Fruit fly (Drosophila melanogaster) whole organism, embryonic: ENCODE measurements around the gene Nf1.

ENCODE experiments used
- Atf-2 ChIP-seq: fragments of 200-800 bp; sonication (Bioruptor generic); optimal IDR thresholded peaks from 2 replicates; lab custom pipeline; 2016; ENCODE audit warnings: missing biosample characterization, missing genetic modification characterization
- B-H2 ChIP-seq: fragments of 200-800 bp; sonication (Bioruptor generic); optimal IDR thresholded peaks from 2 replicates; lab custom pipeline; 2018; ENCODE audit warnings: missing biosample characterization, mild to moderate bottlenecking, missing genetic modification characterization
- CG10565 ChIP-seq: fragments of 200-800 bp; sonication (Bioruptor generic); optimal IDR thresholded peaks from 3 replicates; lab custom pipeline; 2016; ENCODE audit warnings: missing biosample characterization, mild to moderate bottlenecking, missing genetic modification characterization
- CG11560 ChIP-seq: fragments of 200-800 bp; sonication (Bioruptor generic); IDR thresholded peaks from 3 replicates; pipeline ENCODE4 v1.3.6; 2022; ENCODE audit warnings: missing biosample characterization, missing genetic modification characterization
- CG13424 ChIP-seq: fragments of 200-800 bp; sonication (Bioruptor generic); optimal IDR thresholded peaks from 2 replicates; lab custom pipeline; 2019; ENCODE audit warnings: missing biosample characterization, mild to moderate bottlenecking, missing genetic modification characterization, moderate library complexity
- CG14710 ChIP-seq: fragments of 200-800 bp; sonication (Bioruptor generic); optimal IDR thresholded peaks from 3 replicates; lab custom pipeline; 2019; ENCODE audit warnings: missing biosample characterization, mild to moderate bottlenecking, missing genetic modification characterization, moderate library complexity
- CG17612 ChIP-seq: fragments of 200-800 bp; sonication (Bioruptor generic); IDR thresholded peaks from 2 replicates; pipeline ENCODE4 v1.3.6; 2022; ENCODE audit warnings: missing biosample characterization, missing genetic modification characterization
- CG17829 ChIP-seq: fragments of 200-800 bp; optimal IDR thresholded peaks from 2 replicates; lab custom pipeline; 2019; ENCODE audit warnings: missing biosample characterization, mild to moderate bottlenecking, missing genetic modification characterization, moderate library complexity
- CG2120 ChIP-seq: fragments of 200-800 bp; sonication (Bioruptor generic); optimal IDR thresholded peaks from 3 replicates; lab custom pipeline; 2016; ENCODE audit warnings: missing biosample characterization, missing genetic modification characterization
- CG2712 ChIP-seq: fragments of 200-800 bp; optimal IDR thresholded peaks from 3 replicates; lab custom pipeline; 2019; ENCODE audit warnings: missing biosample characterization, mild to moderate bottlenecking, missing genetic modification characterization, moderate library complexity
- CG2875 ChIP-seq: fragments of 200-800 bp; sonication (Bioruptor generic); optimal IDR thresholded peaks from 2 replicates; lab custom pipeline; 2017; ENCODE audit warnings: missing biosample characterization, mild to moderate bottlenecking, missing genetic modification characterization, missing genetic modification reagents
- CG30403 ChIP-seq: fragments of 200-800 bp; sonication (Bioruptor generic); optimal IDR thresholded peaks from 3 replicates; lab custom pipeline; 2016; ENCODE audit warnings: missing biosample characterization, missing genetic modification characterization
- CG34376 ChIP-seq: fragments of 200-800 bp; sonication (Bioruptor generic); optimal IDR thresholded peaks from 2 replicates; lab custom pipeline; 2018; ENCODE audit warnings: missing biosample characterization, mild to moderate bottlenecking, missing genetic modification characterization
- CG3847 ChIP-seq: fragments of 200-800 bp; sonication (Bioruptor generic); IDR thresholded peaks from 2 replicates; pipeline ENCODE4 v1.3.6; 2022; ENCODE audit warnings: missing biosample characterization, missing genetic modification characterization
- CG6813 ChIP-seq: fragments of 200-800 bp; sonication (Bioruptor generic); optimal IDR thresholded peaks from 2 replicates; lab custom pipeline; 2017; ENCODE audit warnings: missing biosample characterization, missing genetic modification characterization, mild to moderate bottlenecking, moderate library complexity, missing genetic modification reagents
- CG7839 ChIP-seq: fragments of 200-800 bp; sonication (Bioruptor generic); optimal IDR thresholded peaks from 3 replicates; lab custom pipeline; 2018; ENCODE audit warnings: missing biosample characterization, mild to moderate bottlenecking, missing genetic modification characterization, moderate library complexity
- CG8089 ChIP-seq: fragments of 200-800 bp; sonication (Bioruptor generic); optimal IDR thresholded peaks from 3 replicates; lab custom pipeline; 2016; ENCODE audit warnings: missing biosample characterization, missing genetic modification characterization
- CG8281 ChIP-seq: fragments of 200-800 bp; sonication (Bioruptor generic); optimal IDR thresholded peaks from 2 replicates; lab custom pipeline; 2018; ENCODE audit warnings: missing biosample characterization, mild to moderate bottlenecking, missing genetic modification characterization, moderate library complexity
- CG8924 ChIP-seq: fragments of 200-800 bp; optimal IDR thresholded peaks from 3 replicates; lab custom pipeline; 2019; ENCODE audit warnings: missing biosample characterization, mild to moderate bottlenecking, missing genetic modification characterization, moderate library complexity
- CG9609 ChIP-seq: fragments of 200-800 bp; sonication (Bioruptor generic); optimal IDR thresholded peaks from 3 replicates; lab custom pipeline; 2016; ENCODE audit warnings: missing biosample characterization, missing genetic modification characterization
- Camta ChIP-seq: fragments of 200-800 bp; sonication (Bioruptor generic); optimal IDR thresholded peaks from 2 replicates; lab custom pipeline; 2016; ENCODE audit warnings: missing biosample characterization, missing genetic modification characterization
- Chrac-16 ChIP-seq: fragments of 200-800 bp; sonication (Bioruptor generic); optimal IDR thresholded peaks from 3 replicates; lab custom pipeline; 2016; ENCODE audit warnings: missing biosample characterization, missing genetic modification characterization
- D19A ChIP-seq: fragments of 200-800 bp; optimal IDR thresholded peaks from 3 replicates; lab custom pipeline; 2019; ENCODE audit warnings: missing biosample characterization, mild to moderate bottlenecking, missing genetic modification characterization, moderate library complexity
- GATAe ChIP-seq: fragments of 200-800 bp; sonication (Bioruptor generic); conservative IDR thresholded peaks from 2 replicates; pipeline ENCODE4 v1.3.6; 2022; ENCODE audit warnings: missing biosample characterization, missing genetic modification characterization
- H15 ChIP-seq: fragments of 200-800 bp; sonication (Bioruptor generic); IDR thresholded peaks from 3 replicates; pipeline ENCODE4 v1.3.6; 2022; ENCODE audit warnings: missing biosample characterization, missing genetic modification characterization
- HLHmδ ChIP-seq: fragments of 200-800 bp; sonication (Bioruptor generic); optimal IDR thresholded peaks from 2 replicates; lab custom pipeline; 2018; ENCODE audit warnings: missing biosample characterization, mild to moderate bottlenecking, missing genetic modification characterization, moderate library complexity
- Hr51 ChIP-seq, 2 experiments: fragments of 200-800 bp; sonication (Bioruptor generic); optimal IDR thresholded peaks; 2 replicates in 1 of 2; 3 replicates in 1 of 2; lab custom pipeline; 2016 to 2018; ENCODE audit warnings: missing biosample characterization in 2 of 2, missing genetic modification characterization in 2 of 2, mild to moderate bottlenecking in 1 of 2, moderate library complexity in 1 of 2
- Mes4 ChIP-seq: fragments of 200-800 bp; sonication (Bioruptor generic); optimal IDR thresholded peaks from 2 replicates; lab custom pipeline; 2016; ENCODE audit warnings: missing biosample characterization, missing genetic modification characterization
- Neu2 ChIP-seq: fragments of 200-800 bp; sonication (Bioruptor generic); optimal IDR thresholded peaks from 3 replicates; lab custom pipeline; 2016; ENCODE audit warnings: missing biosample characterization, missing genetic modification characterization, borderline replicate concordance
- PHDP ChIP-seq: fragments of 200-800 bp; sonication (Bioruptor generic); optimal IDR thresholded peaks from 3 replicates; lab custom pipeline; 2018; ENCODE audit warnings: missing biosample characterization, mild to moderate bottlenecking, missing genetic modification characterization, moderate library complexity
- Six4 ChIP-seq: fragments of 200-800 bp; sonication (Bioruptor generic); optimal IDR thresholded peaks from 2 replicates; lab custom pipeline; 2016; ENCODE audit warnings: missing biosample characterization, missing genetic modification characterization
- Sry-β ChIP-seq: fragments of 200-800 bp; sonication (Bioruptor generic); optimal IDR thresholded peaks from 2 replicates; lab custom pipeline; 2018; ENCODE audit warnings: missing biosample characterization, mild to moderate bottlenecking, missing genetic modification characterization, moderate library complexity
- TFAM ChIP-seq: fragments of 200-800 bp; sonication (Bioruptor generic); optimal IDR thresholded peaks from 2 replicates; lab custom pipeline; 2017; ENCODE audit warnings: missing biosample characterization, missing genetic modification characterization, inconsistent platforms
- Xbp1 ChIP-seq: fragments of 200-800 bp; sonication (Bioruptor generic); optimal IDR thresholded peaks from 3 replicates; lab custom pipeline; 2016; ENCODE audit warnings: missing biosample characterization, mild to moderate bottlenecking, missing genetic modification characterization
- cas ChIP-seq: fragments of 200-800 bp; sonication (Bioruptor generic); IDR thresholded peaks from 2 replicates; pipeline ENCODE4 v1.3.6; 2022; ENCODE audit warnings: missing biosample characterization, missing genetic modification characterization
- chif ChIP-seq, 2 experiments: fragments of 200-800 bp; sonication (Bioruptor generic); optimal IDR thresholded peaks; 3 replicates each; lab custom pipeline; 2016; ENCODE audit warnings: missing biosample characterization in 2 of 2, missing genetic modification characterization in 2 of 2
- chm ChIP-seq: fragments of 200-800 bp; sonication (Bioruptor generic); IDR thresholded peaks from 2 replicates; pipeline ENCODE4 v1.3.6; 2022; ENCODE audit warnings: missing biosample characterization, missing genetic modification characterization
- en ChIP-seq: fragments of 200-800 bp; sonication (Bioruptor generic); optimal IDR thresholded peaks from 2 replicates; lab custom pipeline; 2016; ENCODE audit warnings: missing biosample characterization, missing genetic modification characterization
- ftz-f1 ChIP-seq: fragments of 200-800 bp; sonication (Bioruptor generic); optimal IDR thresholded peaks from 2 replicates; lab custom pipeline; 2016; ENCODE audit warnings: missing biosample characterization, missing genetic modification characterization
- fu2 ChIP-seq: fragments of 200-800 bp; sonication (Bioruptor generic); optimal IDR thresholded peaks from 2 replicates; lab custom pipeline; 2016; ENCODE audit warnings: missing biosample characterization, missing genetic modification characterization
- gcm ChIP-seq: fragments of 200-800 bp; sonication (Bioruptor generic); optimal IDR thresholded peaks from 2 replicates; lab custom pipeline; 2019; ENCODE audit warnings: missing biosample characterization, mild to moderate bottlenecking, missing genetic modification characterization, moderate library complexity
- gro ChIP-seq: fragments of 200-800 bp; sonication (Bioruptor generic); optimal IDR thresholded peaks from 2 replicates; lab custom pipeline; 2016; ENCODE audit warnings: missing biosample characterization, missing genetic modification characterization
- inv ChIP-seq: fragments of 200-800 bp; sonication (Bioruptor generic); IDR thresholded peaks from 2 replicates; pipeline ENCODE4 v1.3.6; 2022; ENCODE audit warnings: missing biosample characterization, missing genetic modification characterization; ENCODE audit not compliant: partially characterized antibody
- jing ChIP-seq: fragments of 200-800 bp; sonication (Bioruptor generic); optimal IDR thresholded peaks from 2 replicates; lab custom pipeline; 2018; ENCODE audit warnings: missing biosample characterization, mild to moderate bottlenecking, missing genetic modification characterization
- mld ChIP-seq: fragments of 200-800 bp; sonication (Bioruptor generic); IDR thresholded peaks from 3 replicates; pipeline ENCODE4 v1.3.6; 2022; ENCODE audit warnings: missing biosample characterization, missing genetic modification characterization; ENCODE audit not compliant: partially characterized antibody
- pros ChIP-seq: fragments of 200-800 bp; sonication (Bioruptor generic); optimal IDR thresholded peaks from 3 replicates; lab custom pipeline; 2019; ENCODE audit warnings: missing biosample characterization, mild to moderate bottlenecking, missing genetic modification characterization, moderate library complexity
- run ChIP-seq: fragments of 200-800 bp; sonication (Bioruptor generic); optimal IDR thresholded peaks from 3 replicates; lab custom pipeline; 2018; ENCODE audit warnings: missing biosample characterization, mild to moderate bottlenecking, missing genetic modification characterization
- sr ChIP-seq: fragments of 200-800 bp; sonication (Bioruptor generic); IDR thresholded peaks from 3 replicates; pipeline ENCODE4 v1.3.6; 2022; ENCODE audit warnings: missing biosample characterization, missing genetic modification characterization
- vnd ChIP-seq: fragments of 200-800 bp; sonication (Bioruptor generic); IDR thresholded peaks from 3 replicates; pipeline ENCODE4 v1.3.6; 2022; ENCODE audit warnings: missing biosample characterization, missing genetic modification characterization; ENCODE audit not compliant: partially characterized antibody
- zf30C ChIP-seq: fragments of 200-800 bp; sonication (Bioruptor generic); optimal IDR thresholded peaks from 3 replicates; lab custom pipeline; 2018; ENCODE audit warnings: missing biosample characterization, mild to moderate bottlenecking, missing genetic modification characterization

Gene Nf1

DNA sequence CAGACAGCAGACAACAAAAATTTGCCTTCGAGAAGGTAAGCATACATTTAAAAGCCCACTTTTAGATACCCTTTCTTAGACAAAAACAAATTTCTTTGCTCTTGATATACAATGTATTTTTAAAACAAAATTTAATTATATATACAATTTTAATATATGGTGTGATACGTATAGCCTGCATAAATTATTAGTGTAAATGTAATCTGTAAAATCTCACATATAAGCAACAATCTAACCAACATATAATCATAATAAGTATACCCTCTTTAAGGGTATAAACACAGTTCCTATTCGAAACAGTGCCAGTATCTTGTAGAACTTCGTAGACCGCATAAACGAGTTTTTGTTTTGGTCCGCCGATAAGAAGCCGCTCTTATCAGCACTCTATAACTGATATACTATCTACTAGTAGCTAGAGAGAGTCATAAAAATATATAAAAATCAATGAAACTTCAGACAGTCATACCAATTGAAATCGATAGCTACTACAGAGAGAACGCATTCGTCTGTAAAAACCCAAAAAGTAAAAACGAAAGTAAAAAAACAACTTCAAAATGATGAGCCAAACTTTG lies 31.5 kb downstream of the Nf1 start, which contains the start of gene Kaz-m1 (continued):
- TF ChIP-seq B-H2 (GFP tag; lab: Kevin White, UChicago) (peak; percentile 6), Sry-β (no peak), run (no peak), mld (no peak), CG2875 (GFP tag; lab: Kevin White, UChicago) (no peak), sr (no peak), CG2120 (GFP tag; lab: Kevin White, UChicago) (peak; percentile 38), cas (GFP tag; lab: Robert Waterston, UW) (no peak), CG11560 (tag; lab: Robert Waterston, UW) (no peak), D19A (peak; percentile 99), en (GFP tag; lab: Kevin White, UChicago) (no peak), chif (GFP tag; optimal IDR thresholded peaks at IDR 0.05; lab: Kevin White, UChicago) (no peak), gro (no peak), CG8924 (tag; lab: Kevin White, UChicago) (peak; percentile 70), Mes4 (no peak), fu2 (GFP tag; lab: Kevin White, UChicago) (no peak), Six4 (GFP tag; lab: Kevin White, UChicago) (no peak), TFAM (GFP tag; lab: Kevin White, UChicago) (no peak), CG34376 (no peak), Atf-2 (GFP tag; lab: Kevin White, UChicago) (no peak), Neu2 (GFP tag; lab: Kevin White, UChicago) (no peak), CG3847 (GFP tag; lab: Robert Waterston, UW) (no peak), inv (no peak), CG10565 (GFP tag; lab: Kevin White, UChicago) (no peak), ftz-f1 (no peak), CG9609 (GFP tag; lab: Kevin White, UChicago) (no peak), CG30403 (GFP tag; lab: Kevin White, UChicago) (peak; percentile 61), jing (no peak), Camta (no peak), CG8089 (GFP tag; lab: Kevin White, UChicago) (no peak), CG14710 (tag; lab: Kevin White, UChicago) (peak; percentile 70), CG6813 (GFP tag; lab: Kevin White, UChicago) (peak; percentile 16), CG17612 (GFP tag; lab: Robert Waterston, UW) (no peak), HLHmδ (GFP tag; lab: Kevin White, UChicago) (no peak), CG8281 (tag; lab: Kevin White, UChicago) (peak; percentile 39), CG7839 (peak; percentile 74), PHDP (tag; lab: Kevin White, UChicago) (peak; percentile 69), vnd (GFP tag; lab: Robert Waterston, UW) (no peak), Hr51 (GFP tag; optimal IDR thresholded peaks at IDR 0.05; lab: Kevin White, UChicago) (peak in 1 of 2 experiments; percentile 66), CG13424 (tag; lab: Kevin White, UChicago) (peak; percentile 61), zf30C (GFP tag; lab: Kevin White, UChicago) (no peak), CG2712 (peak; percentile 81), H15 (no peak), CG17829 (peak; percentile 64), pros (GFP tag; lab: Kevin White, UChicago) (no peak), Xbp1 (GFP tag; lab: Kevin White, UChicago) (peak; percentile 20), chm (no peak), GATAe (peak; percentile 57), gcm (peak; percentile 58), Chrac-16 (GFP tag; lab: Kevin White, UChicago) (no peak)
